Worm (Caenorhabditis elegans) whole organism, L1 larva: ENCODE measurements around the gene F52G3.8.
A peak's percentile ranks its signal among the peaks of the same experiment; 100 is the strongest.

Source experiments
- C34B4.2 ChIP-seq: sonication (generic microtip); optimal IDR thresholded peaks from 2 replicates; lab custom pipeline; 2017; ENCODE audit warnings: mild to moderate bottlenecking, missing genetic modification characterization, missing compliant biosample characterization
- Y116A8C.19 ChIP-seq: sonication (generic microtip); optimal IDR thresholded peaks from 2 replicates; lab custom pipeline; 2016; ENCODE audit warnings: missing compliant biosample characterization, missing genetic modification characterization, borderline replicate concordance
- alr-1 ChIP-seq: fragments of 200-800 bp; sonication (Bioruptor generic); optimal IDR thresholded peaks from 2 replicates; lab custom pipeline; 2018; ENCODE audit warnings: borderline replicate concordance, mild to moderate bottlenecking, missing genetic modification characterization, missing compliant biosample characterization
- blmp-1 ChIP-seq: fragments of 150-350 bp; optimal IDR thresholded peaks from 2 replicates; lab custom pipeline; 2014; ENCODE audit warnings: missing biosample characterization, missing genetic modification characterization
- ceh-63 ChIP-seq: fragments of 200-800 bp; sonication (Bioruptor generic); optimal IDR thresholded peaks from 2 replicates; lab custom pipeline; 2018; ENCODE audit warnings: mild to moderate bottlenecking, missing genetic modification characterization, missing compliant biosample characterization
- ceh-8 ChIP-seq: fragments of 200-800 bp; sonication (Bioruptor generic); optimal IDR thresholded peaks from 2 replicates; lab custom pipeline; 2018; ENCODE audit warnings: mild to moderate bottlenecking, missing genetic modification characterization, moderate library complexity, missing compliant biosample characterization
- ces-1 ChIP-seq: fragments of 150-350 bp; optimal IDR thresholded peaks from 2 replicates; lab custom pipeline; 2014; ENCODE audit warnings: missing biosample characterization, missing genetic modification reagents, missing genetic modification characterization
- dpl-1 ChIP-seq, 3 experiments: fragments of 150-350 bp in 2 of 3; sonication (generic microtip) in 1 of 3; optimal IDR thresholded peaks; 2 replicates each; lab custom pipeline; 2014 to 2017; ENCODE audit warnings: missing biosample characterization in 3 of 3, missing genetic modification characterization in 3 of 3, missing genetic modification reagents in 3 of 3
- dsc-1 ChIP-seq: sonication (generic microtip); optimal IDR thresholded peaks from 2 replicates; lab custom pipeline; 2016; ENCODE audit warnings: mild to moderate bottlenecking, missing genetic modification characterization, missing compliant biosample characterization
- efl-1 ChIP-seq, 4 experiments: fragments of 150-350 bp; optimal IDR thresholded peaks in 3 of 4; peaks in 1 of 4; 1 replicate in 1 of 4; 2 replicates in 3 of 4; lab custom pipeline; 2014; ENCODE audit warnings: missing biosample characterization in 2 of 4, missing genetic modification characterization in 2 of 4, missing genetic modification reagents in 2 of 4
- elt-2 ChIP-seq: sonication (generic microtip); optimal IDR thresholded peaks from 2 replicates; lab custom pipeline; 2016; ENCODE audit warnings: missing genetic modification characterization, mild to moderate bottlenecking, inconsistent platforms, missing compliant biosample characterization, missing genetic modification reagents
- elt-3 ChIP-seq, 6 experiments: fragments of 150-350 bp in 1 of 6; sonication (generic microtip); optimal IDR thresholded peaks; 2 replicates each; lab custom pipeline; 2017 to 2018; ENCODE audit warnings: missing biosample characterization in 6 of 6, missing genetic modification characterization in 6 of 6, inconsistent platforms in 1 of 6
- fkh-4 ChIP-seq: sonication (generic microtip); optimal IDR thresholded peaks from 2 replicates; lab custom pipeline; 2016; ENCODE audit warnings: missing compliant biosample characterization, missing genetic modification characterization, borderline replicate concordance
- grh-1 ChIP-seq: fragments of 200-800 bp; sonication (Bioruptor generic); IDR thresholded peaks from 2 replicates; pipeline ENCODE4 v1.3.6; 2022; ENCODE audit warnings: missing genetic modification reagents, missing genetic modification characterization, missing compliant biosample characterization
- hlh-17 ChIP-seq: fragments of 200-800 bp; sonication (Bioruptor generic); optimal IDR thresholded peaks from 2 replicates; lab custom pipeline; 2018; ENCODE audit warnings: missing genetic modification characterization, mild to moderate bottlenecking, missing compliant biosample characterization, moderate library complexity, borderline replicate concordance
- hlh-4 ChIP-seq: sonication (generic microtip); optimal IDR thresholded peaks from 2 replicates; lab custom pipeline; 2016; ENCODE audit warnings: mild to moderate bottlenecking, missing genetic modification characterization, missing compliant biosample characterization
- hpl-2 ChIP-seq: fragments of 150-350 bp; optimal IDR thresholded peaks from 2 replicates; lab custom pipeline; 2014; ENCODE audit warnings: missing biosample characterization, missing genetic modification reagents, missing genetic modification characterization
- lin-13 ChIP-seq: fragments of 150-350 bp; optimal IDR thresholded peaks from 2 replicates; lab custom pipeline; 2014; ENCODE audit warnings: missing biosample characterization, missing genetic modification reagents, missing genetic modification characterization
- lin-14 ChIP-seq: fragments of 200-800 bp; sonication (Bioruptor generic); optimal IDR thresholded peaks from 2 replicates; lab custom pipeline; 2018; ENCODE audit warnings: mild to moderate bottlenecking, missing genetic modification characterization, moderate library complexity, missing compliant biosample characterization
- lin-35 ChIP-seq, 2 experiments: fragments of 150-350 bp; optimal IDR thresholded peaks; 2 replicates each; lab custom pipeline; 2014; ENCODE audit warnings: missing biosample characterization in 2 of 2, missing genetic modification characterization in 2 of 2, missing genetic modification reagents in 2 of 2
- lsy-2 ChIP-seq, 2 experiments: fragments of 150-350 bp; optimal IDR thresholded peaks; 2 replicates each; lab custom pipeline; 2014; ENCODE audit warnings: missing biosample characterization in 2 of 2, missing genetic modification characterization in 2 of 2
- mab-9 ChIP-seq: fragments of 200-800 bp; sonication (Bioruptor generic); IDR thresholded peaks from 2 replicates; pipeline ENCODE4 v1.3.6; 2022; ENCODE audit warnings: missing genetic modification reagents, missing genetic modification characterization, missing compliant biosample characterization
- mep-1 ChIP-seq: fragments of 150-350 bp; optimal IDR thresholded peaks from 2 replicates; lab custom pipeline; 2014; ENCODE audit warnings: missing biosample characterization, missing genetic modification characterization
- nhr-12 ChIP-seq: sonication (generic microtip); optimal IDR thresholded peaks from 2 replicates; lab custom pipeline; 2017; ENCODE audit warnings: missing biosample characterization, missing genetic modification characterization
- nhr-20 ChIP-seq: sonication (generic microtip); optimal IDR thresholded peaks from 2 replicates; lab custom pipeline; 2016; ENCODE audit warnings: mild to moderate bottlenecking, missing genetic modification characterization, missing compliant biosample characterization
- nhr-28 ChIP-seq: fragments of 150-350 bp; optimal IDR thresholded peaks from 2 replicates; lab custom pipeline; 2014; ENCODE audit warnings: missing biosample characterization, missing genetic modification characterization
- nhr-47 ChIP-seq: sonication (generic microtip); optimal IDR thresholded peaks from 2 replicates; lab custom pipeline; 2016; ENCODE audit warnings: mild to moderate bottlenecking, missing genetic modification characterization, moderate library complexity, missing compliant biosample characterization
- nhr-71 ChIP-seq: sonication (generic microtip); optimal IDR thresholded peaks from 2 replicates; lab custom pipeline; 2016; ENCODE audit warnings: mild to moderate bottlenecking, missing genetic modification characterization, moderate library complexity, missing compliant biosample characterization
- nhr-85 ChIP-seq: sonication (generic microtip); peaks from one replicate; lab custom pipeline; 2016; ENCODE audit warnings: missing genetic modification characterization, inconsistent platforms, missing compliant biosample characterization
- nhr-90 ChIP-seq: sonication (generic microtip); optimal IDR thresholded peaks from 2 replicates; lab custom pipeline; 2016; ENCODE audit warnings: mild to moderate bottlenecking, missing genetic modification characterization, missing compliant biosample characterization; ENCODE audit not compliant: poor library complexity
- pag-3 ChIP-seq: sonication (generic microtip); optimal IDR thresholded peaks from 2 replicates; lab custom pipeline; 2017; ENCODE audit warnings: missing genetic modification characterization, mild to moderate bottlenecking, missing compliant biosample characterization, antibody characterized with exemption, borderline replicate concordance; ENCODE audit not compliant: insufficient read depth
- snu-23 ChIP-seq: sonication (generic microtip); optimal IDR thresholded peaks from 2 replicates; lab custom pipeline; 2016; ENCODE audit warnings: missing genetic modification characterization, missing compliant biosample characterization
- sox-4 ChIP-seq: sonication (generic microtip); optimal IDR thresholded peaks from 2 replicates; lab custom pipeline; 2016; ENCODE audit warnings: missing genetic modification characterization, missing compliant biosample characterization
- unc-62 ChIP-seq: fragments of 150-350 bp; optimal IDR thresholded peaks from 2 replicates; lab custom pipeline; 2014; ENCODE audit warnings: missing biosample characterization, missing genetic modification reagents, missing genetic modification characterization
- unc-98 ChIP-seq: fragments of 200-800 bp; sonication (Bioruptor generic); IDR thresholded peaks from 2 replicates; pipeline ENCODE4 v1.3.6; 2022; ENCODE audit warnings: missing genetic modification characterization, missing compliant biosample characterization
- vab-15 ChIP-seq: sonication (generic microtip); optimal IDR thresholded peaks from 2 replicates; lab custom pipeline; 2017; ENCODE audit warnings: missing genotype, mild to moderate bottlenecking, missing genetic modification characterization, missing compliant biosample characterization
- xbp-1 ChIP-seq: sonication (generic microtip); optimal IDR thresholded peaks from 2 replicates; lab custom pipeline; 2016; ENCODE audit warnings: missing genetic modification characterization, missing compliant biosample characterization
- zag-1 ChIP-seq: fragments of 150-350 bp; optimal IDR thresholded peaks from 2 replicates; lab custom pipeline; 2014; ENCODE audit warnings: missing biosample characterization, missing genetic modification characterization
- ztf-11 ChIP-seq, 2 experiments: sonication (generic microtip); optimal IDR thresholded peaks; 2 replicates each; lab custom pipeline; 2016 to 2017; ENCODE audit warnings: missing genetic modification characterization in 2 of 2, missing biosample characterization in 1 of 2, missing compliant biosample characterization in 1 of 2

The F52G3.8 gene

DNA sequence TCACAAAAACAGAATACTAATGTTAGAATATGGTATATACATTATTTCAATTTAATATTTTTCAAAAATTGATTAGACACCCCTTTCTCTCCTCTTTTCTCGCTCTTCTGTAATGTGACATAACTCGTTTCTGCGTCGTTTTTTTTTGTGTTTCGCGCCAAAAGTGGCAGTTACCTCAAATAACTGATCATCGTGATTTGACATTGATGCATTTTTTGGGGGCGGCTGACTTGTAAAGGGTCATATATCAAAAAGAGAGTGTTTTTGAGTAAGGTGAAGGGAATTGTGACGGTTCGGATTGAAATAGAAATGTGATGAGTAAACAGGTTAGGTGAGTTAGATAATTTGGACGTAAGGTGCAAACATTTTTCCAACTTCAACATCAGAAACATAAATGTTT, 45.2 kb upstream of the F52G3.8 start:
- TF ChIP-seq lin-14 = peak; percentile 73
- peak in 1 of 2 experiments; percentile 20 for TF ChIP-seq lsy-2 (tag; optimal IDR thresholded peaks at IDR 0.05; lab: Kevin White, UChicago)
- TF ChIP-seq lin-35 (GFP tag; optimal IDR thresholded peaks at IDR 0.05; lab: Kevin White, UChicago) = peak in 1 of 2 experiments; percentile 63
- no peak for TF ChIP-seq ces-1 (GFP tag; lab: Kevin White, UChicago)
- no peak for TF ChIP-seq xbp-1
- peak; percentile 1 to 32 for TF ChIP-seq efl-1 (optimal IDR thresholded peaks at IDR 0.05; lab: Kevin White, UChicago)
- TF ChIP-seq efl-1 (GFP tag; optimal IDR thresholded peaks at IDR 0.05 in 1 of 2; lab: Kevin White, UChicago) = peak; percentile 16 to 77
- TF ChIP-seq hlh-17 (GFP tag; lab: Kevin White, UChicago) = no peak
- TF ChIP-seq snu-23 (GFP tag; lab: Kevin White, UChicago) = peak; percentile 40
- peak; percentile 30 for TF ChIP-seq blmp-1 (tag; lab: Kevin White, UChicago)
- TF ChIP-seq dpl-1 (GFP tag; optimal IDR thresholded peaks at IDR 0.05; lab: Kevin White, UChicago) = peak; percentile 10 to 46 (median 41)
- TF ChIP-seq elt-3 (tag; optimal IDR thresholded peaks at IDR 0.05; lab: Kevin White, UChicago) = peak in 1 of 6 experiments; percentile 17
- peak; percentile 46 for TF ChIP-seq vab-15
- peak; percentile 55 for TF ChIP-seq nhr-71
- peak; percentile 55 for TF ChIP-seq nhr-20 (tag; lab: Kevin White, UChicago)
- peak; percentile 47; the same call in 1 of the 2 replicates for TF ChIP-seq grh-1
- peak; percentile 95 for TF ChIP-seq nhr-85 (tag; lab: Kevin White, UChicago)
- TF ChIP-seq nhr-90 = peak; percentile 1
- no peak for TF ChIP-seq unc-98 (GFP tag; lab: Robert Waterston, UW)

ce11 chrX:16995886-16996283, 43.1 kb upstream of the F52G3.8 start:
- TF ChIP-seq elt-2 (tag; lab: Kevin White, UChicago) (peak; percentile 46), mep-1 (no peak)

DNA sequence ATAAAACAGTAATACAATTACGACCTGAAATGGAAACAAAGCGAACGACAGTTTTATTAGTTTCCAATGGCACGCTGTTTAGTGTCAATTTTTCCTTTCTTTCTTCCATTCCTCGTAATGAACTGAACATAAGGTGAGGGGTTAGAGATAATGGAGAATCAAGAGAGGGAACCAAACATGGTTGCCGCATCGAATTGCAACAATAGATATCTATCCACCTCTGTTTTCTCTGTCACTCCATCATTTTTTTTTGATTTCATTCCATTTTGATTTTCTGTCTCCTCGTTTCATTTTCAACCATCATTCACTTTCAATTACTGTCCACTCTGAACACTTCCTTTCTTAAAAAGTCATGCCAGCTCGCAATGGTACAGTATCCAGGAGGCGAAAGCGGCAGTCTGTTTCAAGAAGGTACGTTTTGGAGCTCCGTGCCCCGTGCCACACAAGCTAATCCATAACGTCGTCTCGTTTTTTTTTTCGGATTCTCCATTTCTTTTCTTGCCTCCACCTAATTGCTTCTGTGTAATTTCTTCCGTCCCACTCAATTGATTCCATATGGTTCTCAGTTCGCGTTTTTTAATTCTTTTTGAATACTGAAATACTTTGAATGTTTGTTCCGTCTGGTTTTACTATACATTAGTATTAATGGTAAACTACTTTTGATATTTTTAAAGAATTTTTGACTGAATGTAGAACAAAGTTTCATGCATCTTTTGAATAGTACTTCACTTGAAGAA, 42.6 kb upstream of the F52G3.8 start:
- TF ChIP-seq ces-1 (GFP tag; lab: Kevin White, UChicago) = no peak
- TF ChIP-seq nhr-47 (tag; lab: Kevin White, UChicago) = no peak
- no peak for TF ChIP-seq nhr-28 (tag; lab: Kevin White, UChicago)
- peak; percentile 37 for TF ChIP-seq lin-14
- TF ChIP-seq ceh-63 = no peak
- TF ChIP-seq sox-4 (tag; lab: Kevin White, UChicago) = no peak
- TF ChIP-seq alr-1 (tag; lab: Kevin White, UChicago) = no peak
- no peak for TF ChIP-seq Y116A8C.19 (tag; lab: Kevin White, UChicago)
- no peak for TF ChIP-seq unc-98 (GFP tag; lab: Robert Waterston, UW)
- TF ChIP-seq ztf-11 (tag; optimal IDR thresholded peaks at IDR 0.05; lab: Kevin White, UChicago) = no peak
- no peak for TF ChIP-seq lin-13 (GFP tag; lab: Kevin White, UChicago)
- no peak for TF ChIP-seq nhr-12
- TF ChIP-seq nhr-85 (tag; lab: Kevin White, UChicago) = peak; percentile 62
- TF ChIP-seq unc-62 (GFP tag; lab: Kevin White, UChicago) = no peak
- TF ChIP-seq fkh-4 (tag; lab: Kevin White, UChicago) = peak; percentile 75
- TF ChIP-seq vab-15 = no peak
- TF ChIP-seq nhr-90 = no peak
- no peak for TF ChIP-seq zag-1 (tag; lab: Kevin White, UChicago)
- TF ChIP-seq pag-3 (tag; lab: Kevin White, UChicago) = peak; percentile 14
- TF ChIP-seq dsc-1 (tag; lab: Kevin White, UChicago) = peak; percentile 84
- TF ChIP-seq hlh-4 (tag; lab: Kevin White, UChicago) = no peak
- TF ChIP-seq mab-9 (GFP tag; lab: Robert Waterston, UW) = no peak
- peak in 1 of 6 experiments; percentile 19 for TF ChIP-seq elt-3 (tag; optimal IDR thresholded peaks at IDR 0.05; lab: Kevin White, UChicago)
- no peak for TF ChIP-seq efl-1 (optimal IDR thresholded peaks at IDR 0.05; lab: Kevin White, UChicago)
- TF ChIP-seq efl-1 (GFP tag; optimal IDR thresholded peaks at IDR 0.05 in 1 of 2; lab: Kevin White, UChicago) = peak in 1 of 2 experiments; percentile 92
- no peak for TF ChIP-seq C34B4.2 (tag; lab: Kevin White, UChicago)
- TF ChIP-seq hpl-2 (GFP tag; lab: Kevin White, UChicago) = no peak
- TF ChIP-seq mep-1 = no peak
- TF ChIP-seq snu-23 (GFP tag; lab: Kevin White, UChicago) = no peak
- no peak for TF ChIP-seq ceh-8
- peak; percentile 89 for TF ChIP-seq blmp-1 (tag; lab: Kevin White, UChicago)
